Worm (Caenorhabditis elegans) whole organism, mixed stage, embryonic: ENCODE results near the gene ech-1.1.

Source experiments
- M03D4.4 ChIP-seq: sonication (generic microtip); optimal IDR thresholded peaks from 2 replicates; lab custom pipeline; 2017; ENCODE audit warnings: mild to moderate bottlenecking, missing genetic modification characterization, missing compliant biosample characterization
- bed-3 ChIP-seq: fragments of 200-800 bp; sonication (Bioruptor generic); optimal IDR thresholded peaks from 3 replicates; lab custom pipeline; 2018; ENCODE audit warnings: mild to moderate bottlenecking, missing genetic modification characterization, moderate library complexity, missing compliant biosample characterization
- blmp-1 ChIP-seq: fragments of 150-350 bp; optimal IDR thresholded peaks from 2 replicates; lab custom pipeline; 2014; ENCODE audit warnings: missing biosample characterization, missing genetic modification characterization
- ceh-39 ChIP-seq: fragments of 150-350 bp; optimal IDR thresholded peaks from 2 replicates; lab custom pipeline; 2014; ENCODE audit warnings: missing biosample characterization, missing genetic modification characterization
- ceh-43 ChIP-seq: fragments of 200-800 bp; sonication (Bioruptor generic); optimal IDR thresholded peaks from 2 replicates; lab custom pipeline; 2018; ENCODE audit warnings: mild to moderate bottlenecking, missing genetic modification characterization, moderate library complexity, missing compliant biosample characterization
- ces-1 ChIP-seq: fragments of 150-350 bp; optimal IDR thresholded peaks from 2 replicates; lab custom pipeline; 2014; ENCODE audit warnings: missing biosample characterization, missing genetic modification reagents, missing genetic modification characterization
- cnd-1 ChIP-seq: fragments of 200-800 bp; sonication (Bioruptor generic); optimal IDR thresholded peaks from 2 replicates; lab custom pipeline; 2018; ENCODE audit warnings: mild to moderate bottlenecking, missing genetic modification characterization, missing compliant biosample characterization
- drap-1 ChIP-seq: fragments of 200-800 bp; sonication (Bioruptor generic); optimal IDR thresholded peaks from 3 replicates; lab custom pipeline; 2018; ENCODE audit warnings: mild to moderate bottlenecking, missing genetic modification characterization, missing compliant biosample characterization
- elt-3 ChIP-seq: fragments of 150-350 bp; optimal IDR thresholded peaks from 2 replicates; lab custom pipeline; 2014; ENCODE audit warnings: missing biosample characterization, missing genetic modification characterization
- flh-1 ChIP-seq: fragments of 200-800 bp; sonication (Bioruptor generic); optimal IDR thresholded peaks from 2 replicates; lab custom pipeline; 2018; ENCODE audit warnings: mild to moderate bottlenecking, missing genetic modification characterization, moderate library complexity, missing compliant biosample characterization
- ham-2 ChIP-seq: fragments of 200-800 bp; sonication (Bioruptor generic); optimal IDR thresholded peaks from 2 replicates; lab custom pipeline; 2018; ENCODE audit warnings: mild to moderate bottlenecking, missing genetic modification characterization, missing compliant biosample characterization
- hlh-1 ChIP-seq: fragments of 150-350 bp; optimal IDR thresholded peaks from 2 replicates; lab custom pipeline; 2014; ENCODE audit warnings: missing biosample characterization, missing genetic modification reagents, missing genetic modification characterization
- lin-13 ChIP-seq: fragments of 150-350 bp; optimal IDR thresholded peaks from 2 replicates; lab custom pipeline; 2014; ENCODE audit warnings: missing biosample characterization, missing genetic modification characterization
- lin-32 ChIP-seq: fragments of 200-800 bp; sonication (Bioruptor generic); optimal IDR thresholded peaks from 2 replicates; lab custom pipeline; 2018; ENCODE audit warnings: mild to moderate bottlenecking, missing genetic modification characterization, missing compliant biosample characterization
- lsy-2 ChIP-seq: fragments of 150-350 bp; optimal IDR thresholded peaks from 2 replicates; lab custom pipeline; 2014; ENCODE audit warnings: missing biosample characterization, missing genetic modification characterization
- mab-5 ChIP-seq: fragments of 150-350 bp; optimal IDR thresholded peaks from 2 replicates; lab custom pipeline; 2014; ENCODE audit warnings: missing biosample characterization, missing genetic modification characterization
- mep-1 ChIP-seq: fragments of 150-350 bp; optimal IDR thresholded peaks from 2 replicates; lab custom pipeline; 2017; ENCODE audit warnings: missing biosample characterization, missing genetic modification reagents, missing genetic modification characterization, inconsistent platforms
- nhr-12 ChIP-seq: fragments of 150-350 bp; optimal IDR thresholded peaks from 2 replicates; lab custom pipeline; 2014; ENCODE audit warnings: missing biosample characterization, missing genetic modification characterization
- nhr-2 ChIP-seq: fragments of 150-350 bp; optimal IDR thresholded peaks from 2 replicates; lab custom pipeline; 2014; ENCODE audit warnings: missing biosample characterization, missing genetic modification characterization
- nhr-237 ChIP-seq: fragments of 150-350 bp; optimal IDR thresholded peaks from 2 replicates; lab custom pipeline; 2014; ENCODE audit warnings: missing biosample characterization, missing genetic modification characterization
- nhr-28 ChIP-seq: fragments of 150-350 bp; optimal IDR thresholded peaks from 2 replicates; lab custom pipeline; 2014; ENCODE audit warnings: missing biosample characterization, missing genetic modification characterization
- nhr-76 ChIP-seq: sonication (generic microtip); optimal IDR thresholded peaks from 2 replicates; lab custom pipeline; 2017; ENCODE audit warnings: missing biosample characterization, missing genetic modification characterization
- pha-4 ChIP-seq: fragments of 150-350 bp; optimal IDR thresholded peaks from 2 replicates; lab custom pipeline; 2018; ENCODE audit warnings: missing biosample characterization, missing genetic modification reagents, missing genetic modification characterization
- sem-2 ChIP-seq: fragments of 200-800 bp; sonication (Bioruptor generic); optimal IDR thresholded peaks from 2 replicates; lab custom pipeline; 2018; ENCODE audit warnings: mild to moderate bottlenecking, missing genetic modification characterization, missing compliant biosample characterization
- sptf-1 ChIP-seq: sonication (generic microtip); optimal IDR thresholded peaks from 2 replicates; lab custom pipeline; 2017; ENCODE audit warnings: mild to moderate bottlenecking, missing genetic modification characterization, moderate library complexity, missing compliant biosample characterization
- tbx-8 ChIP-seq: fragments of 200-800 bp; sonication (Bioruptor generic); optimal IDR thresholded peaks from 2 replicates; lab custom pipeline; 2018; ENCODE audit warnings: mild to moderate bottlenecking, missing genetic modification characterization, moderate library complexity, missing compliant biosample characterization
- unc-39 ChIP-seq: fragments of 150-350 bp; optimal IDR thresholded peaks from 2 replicates; lab custom pipeline; 2014; ENCODE audit warnings: missing biosample characterization, missing genetic modification characterization
- unc-62 ChIP-seq: fragments of 150-350 bp; optimal IDR thresholded peaks from 2 replicates; lab custom pipeline; 2014; ENCODE audit warnings: missing biosample characterization, missing genetic modification reagents, missing genetic modification characterization
- zip-8 ChIP-seq: fragments of 150-350 bp; optimal IDR thresholded peaks from 2 replicates; lab custom pipeline; 2014; ENCODE audit warnings: missing biosample characterization, missing genetic modification characterization
- ztf-11 ChIP-seq: fragments of 150-350 bp; optimal IDR thresholded peaks from 2 replicates; lab custom pipeline; 2014; ENCODE audit warnings: missing biosample characterization, missing genetic modification characterization

ech-1.1 gene

DNA sequence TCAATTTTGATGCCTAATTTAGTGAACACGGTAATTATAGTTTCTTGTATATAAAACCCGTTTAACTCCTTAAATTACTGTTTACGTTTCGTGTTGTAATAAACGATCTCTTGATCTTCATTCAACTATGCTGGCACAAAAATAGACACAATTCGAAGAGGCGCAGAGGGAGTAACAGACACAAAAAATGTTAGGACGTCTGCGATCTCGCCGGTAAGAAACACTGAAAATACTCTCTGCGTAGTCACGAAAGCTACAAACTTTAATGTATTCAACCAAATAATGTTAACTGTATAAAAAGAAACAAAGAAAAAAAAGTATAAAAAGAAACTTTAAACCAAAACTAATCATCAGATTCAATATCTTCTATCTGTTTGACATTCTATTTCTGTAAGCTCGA, 19.5 kb upstream of the ech-1.1 start, which contains the start of gene dhs-23:
Gene dhs-23 (plus strand): TSS at position 363 of the 400 bp plus-strand sequence.
- no peak for TF ChIP-seq ztf-11 (tag; lab: Kevin White, UChicago)
- TF ChIP-seq sptf-1 (tag; lab: Kevin White, UChicago), result no peak
- TF ChIP-seq bed-3 (GFP tag; lab: Kevin White, UChicago), result no peak
- no peak for TF ChIP-seq mab-5 (tag; lab: Kevin White, UChicago)
- TF ChIP-seq unc-62 (GFP tag; lab: Kevin White, UChicago), result no peak
- TF ChIP-seq zip-8 (tag; lab: Kevin White, UChicago), result no peak
- TF ChIP-seq drap-1 (GFP tag; lab: Kevin White, UChicago), result no peak
- TF ChIP-seq unc-39 (tag; lab: Kevin White, UChicago), result no peak
- TF ChIP-seq ceh-39 (tag; lab: Kevin White, UChicago), result no peak
- TF ChIP-seq nhr-237 (tag; lab: Kevin White, UChicago), result no peak
- TF ChIP-seq ces-1 (GFP tag; lab: Kevin White, UChicago), result no peak
- no peak for TF ChIP-seq mep-1 (tag; lab: Kevin White, UChicago)
- no peak for TF ChIP-seq nhr-28 (tag; lab: Kevin White, UChicago)
- TF ChIP-seq lin-32 (GFP tag; lab: Kevin White, UChicago), result no peak
- no peak for TF ChIP-seq lin-13 (tag; lab: Kevin White, UChicago)
- no peak for TF ChIP-seq hlh-1 (tag; lab: Kevin White, UChicago)

DNA sequence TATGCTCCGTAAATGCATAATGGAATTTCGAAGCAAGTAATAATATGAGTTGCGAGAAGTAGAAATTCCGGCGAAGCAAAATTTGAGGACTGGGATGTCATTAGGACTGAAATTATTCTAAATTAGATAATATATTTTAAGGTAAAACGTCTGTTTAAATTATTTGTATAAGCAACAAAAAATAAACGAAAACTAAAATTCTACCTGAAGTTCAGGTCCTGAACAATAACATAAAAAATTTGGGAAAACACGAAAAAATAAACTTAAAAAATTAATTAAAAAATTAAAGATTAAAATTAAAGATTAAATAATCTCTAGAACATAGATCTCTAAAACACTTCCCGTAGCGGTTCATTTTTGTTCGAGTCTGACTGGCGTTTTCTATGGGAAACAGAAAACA, 18.5 kb upstream of the ech-1.1 start, which contains the start of gene srh-251:
Gene srh-251 (minus strand): TSS at position 101 of the 400 bp plus-strand sequence.
- no peak for TF ChIP-seq nhr-12 (tag; lab: Kevin White, UChicago)
- TF ChIP-seq nhr-28 (tag; lab: Kevin White, UChicago), result no peak
- TF ChIP-seq ham-2, result no peak
- TF ChIP-seq unc-62 (GFP tag; lab: Kevin White, UChicago), result no peak

DNA sequence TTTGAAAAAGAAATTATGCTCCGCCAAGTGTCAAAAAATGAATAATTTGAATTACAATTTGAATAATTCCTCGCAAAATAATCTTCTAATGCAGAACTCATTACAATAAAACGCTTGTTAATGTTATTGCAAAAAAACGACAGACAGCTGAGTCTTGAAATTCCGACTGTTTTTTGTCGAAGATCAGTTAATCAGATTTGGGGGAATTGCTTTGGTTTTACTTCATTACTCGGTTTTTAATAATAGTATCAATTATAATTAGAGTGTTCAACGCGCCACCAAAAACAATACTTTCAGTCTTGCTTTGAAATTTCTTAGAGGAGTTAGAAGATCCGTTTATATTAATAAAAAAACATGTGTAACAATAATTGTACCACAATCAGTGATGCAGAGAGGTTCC, 16.6 kb upstream of the ech-1.1 start, which contains the start of gene srh-122:
Gene srh-122 (minus strand): TSS at position 101 of the 400 bp plus-strand sequence.
- TF ChIP-seq drap-1 (GFP tag; lab: Kevin White, UChicago), result no peak

DNA sequence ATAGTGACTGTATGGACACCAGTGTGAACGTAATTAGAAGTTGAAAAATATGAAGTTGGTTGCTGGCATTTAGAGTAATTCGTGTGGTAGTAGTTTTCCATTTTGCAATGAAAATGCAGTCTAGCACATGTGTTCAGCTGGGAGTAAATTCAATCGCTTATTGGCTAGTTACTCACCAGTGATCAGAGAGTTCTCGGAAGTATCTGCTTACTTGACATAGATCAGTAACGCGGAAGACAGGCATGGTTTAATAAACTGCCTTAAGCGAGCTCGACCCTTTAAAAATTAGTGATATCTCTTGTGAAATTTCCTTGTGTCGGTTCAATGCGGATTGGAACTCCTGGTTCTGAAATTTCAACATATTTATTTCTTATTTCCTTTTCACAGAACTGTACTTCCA, 14.9 kb upstream of the ech-1.1 start, which contains the start of gene srh-52:
Gene srh-52 (minus strand): TSS at position 101 of the 400 bp plus-strand sequence.
- TF ChIP-seq mab-5 (tag; lab: Kevin White, UChicago), result no peak
- no peak for TF ChIP-seq M03D4.4 (tag; lab: Kevin White, UChicago)
- TF ChIP-seq bed-3 (GFP tag; lab: Kevin White, UChicago), result no peak
- TF ChIP-seq drap-1 (GFP tag; lab: Kevin White, UChicago), result no peak
- no peak for TF ChIP-seq nhr-28 (tag; lab: Kevin White, UChicago)
- no peak for TF ChIP-seq pha-4
- TF ChIP-seq nhr-76 (tag; lab: Kevin White, UChicago), result no peak
- no peak for TF ChIP-seq hlh-1 (tag; lab: Kevin White, UChicago)

DNA sequence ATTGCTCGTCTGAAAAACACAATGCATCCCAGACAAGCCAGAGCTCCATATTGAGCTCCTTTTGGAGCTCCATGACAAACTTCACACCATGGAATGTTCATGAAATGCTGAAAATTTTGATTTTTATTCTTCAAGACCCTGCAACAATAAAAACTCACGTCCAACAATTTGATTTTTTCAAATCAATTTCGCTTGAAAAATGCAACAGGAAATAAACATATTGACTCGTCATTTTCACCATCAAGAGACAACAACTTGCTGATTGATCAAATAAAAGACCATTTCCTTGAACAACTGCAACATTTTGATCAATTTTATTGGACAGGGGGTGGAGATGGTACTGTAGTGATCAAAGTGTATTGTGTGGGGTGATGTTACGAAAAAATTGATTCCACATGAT, 8.4 kb upstream of the ech-1.1 start, which contains the start of gene nhr-269:
Gene nhr-269 (minus strand): TSS at position 101 of the 400 bp plus-strand sequence.
- no peak for TF ChIP-seq mep-1 (tag; lab: Kevin White, UChicago)
- no peak for TF ChIP-seq ceh-43 (GFP tag; lab: Kevin White, UChicago)
- no peak for TF ChIP-seq sem-2 (GFP tag; lab: Kevin White, UChicago)
- no peak for TF ChIP-seq ztf-11 (tag; lab: Kevin White, UChicago)
- TF ChIP-seq zip-8 (tag; lab: Kevin White, UChicago), result no peak
- TF ChIP-seq elt-3 (tag; lab: Kevin White, UChicago), result no peak
- TF ChIP-seq lsy-2 (tag; lab: Kevin White, UChicago), result no peak
- TF ChIP-seq cnd-1 (tag; lab: Kevin White, UChicago), result no peak
- TF ChIP-seq nhr-237 (tag; lab: Kevin White, UChicago), result no peak
- TF ChIP-seq nhr-2 (tag; lab: Kevin White, UChicago), result no peak
- TF ChIP-seq tbx-8, result no peak
- TF ChIP-seq unc-39 (tag; lab: Kevin White, UChicago), result no peak
- no peak for TF ChIP-seq ceh-39 (tag; lab: Kevin White, UChicago)
- TF ChIP-seq nhr-76 (tag; lab: Kevin White, UChicago), result no peak

DNA sequence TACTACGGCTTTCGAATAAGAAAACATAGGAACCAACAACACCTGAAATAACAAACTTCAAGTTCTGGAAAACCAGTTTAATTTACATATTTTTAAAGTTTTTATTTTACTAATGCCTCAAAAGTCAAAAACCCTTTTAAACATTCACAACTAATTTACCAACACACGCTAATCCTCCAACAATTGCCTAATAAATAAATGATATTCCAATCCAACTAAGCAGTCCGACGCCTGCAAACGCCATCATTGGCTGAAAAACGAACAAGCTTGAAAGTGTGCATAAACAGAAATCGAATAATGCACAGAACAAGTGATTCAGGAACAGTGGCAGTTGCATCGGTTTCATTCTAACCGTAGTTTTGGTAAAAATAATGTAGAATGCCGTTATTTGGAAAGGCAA, 6.5 kb upstream of the ech-1.1 start:
- TF ChIP-seq flh-1 (GFP tag; lab: Kevin White, UChicago), result no peak
- no peak for TF ChIP-seq nhr-28 (tag; lab: Kevin White, UChicago)
- TF ChIP-seq ces-1 (GFP tag; lab: Kevin White, UChicago), result no peak
- TF ChIP-seq blmp-1 (tag; lab: Kevin White, UChicago), result no peak
- TF ChIP-seq ztf-11 (tag; lab: Kevin White, UChicago), result no peak
- TF ChIP-seq unc-62 (GFP tag; lab: Kevin White, UChicago), result no peak
- TF ChIP-seq sptf-1 (tag; lab: Kevin White, UChicago), result no peak
- TF ChIP-seq zip-8 (tag; lab: Kevin White, UChicago), result no peak
- no peak for TF ChIP-seq M03D4.4 (tag; lab: Kevin White, UChicago)
